Fruit fly (Drosophila melanogaster) whole organism, adult: ENCODE data around the gene CG17237.

Source experiments
- CG11617 ChIP-seq: fragments of 200-800 bp; sonication (Bioruptor generic); optimal IDR thresholded peaks from 2 replicates; lab custom pipeline; 2017; ENCODE audit warnings: mild to moderate bottlenecking, missing biosample characterization, missing genetic modification reagents, missing genetic modification characterization
- CG12768 ChIP-seq: fragments of 200-800 bp; sonication (Bioruptor generic); optimal IDR thresholded peaks from 2 replicates; lab custom pipeline; 2017; ENCODE audit warnings: missing biosample characterization, missing genetic modification characterization, mild to moderate bottlenecking, moderate library complexity, missing genetic modification reagents
- CG14711 ChIP-seq: fragments of 200-800 bp; sonication (Bioruptor generic); optimal IDR thresholded peaks from 2 replicates; lab custom pipeline; 2018; ENCODE audit warnings: missing biosample characterization, mild to moderate bottlenecking, missing genetic modification characterization, moderate library complexity
- CG1620 ChIP-seq: fragments of 200-800 bp; sonication (Bioruptor generic); optimal IDR thresholded peaks from 2 replicates; lab custom pipeline; 2016; ENCODE audit warnings: missing biosample characterization, missing genetic modification characterization
- CG33017 ChIP-seq: fragments of 200-800 bp; sonication (Bioruptor generic); optimal IDR thresholded peaks from 2 replicates; lab custom pipeline; 2018; ENCODE audit warnings: missing biosample characterization, mild to moderate bottlenecking, missing genetic modification characterization, moderate library complexity
- CG5204 ChIP-seq: fragments of 200-800 bp; sonication (Bioruptor generic); optimal IDR thresholded peaks from 2 replicates; lab custom pipeline; 2016; ENCODE audit warnings: missing biosample characterization, missing genetic modification characterization
- CG7045 ChIP-seq: fragments of 200-800 bp; sonication (Bioruptor generic); optimal IDR thresholded peaks from 2 replicates; lab custom pipeline; 2017; ENCODE audit warnings: missing biosample characterization, mild to moderate bottlenecking, missing genetic modification characterization
- CG7101 ChIP-seq: fragments of 200-800 bp; sonication (Bioruptor generic); optimal IDR thresholded peaks from 2 replicates; lab custom pipeline; 2018; ENCODE audit warnings: missing biosample characterization, mild to moderate bottlenecking, missing genetic modification characterization, moderate library complexity
- Clk ChIP-seq: fragments of 200-800 bp; sonication (Bioruptor generic); optimal IDR thresholded peaks from 2 replicates; lab custom pipeline; 2017; ENCODE audit warnings: missing biosample characterization, missing genetic modification characterization
- Crg-1 ChIP-seq: fragments of 200-800 bp; sonication (Bioruptor generic); optimal IDR thresholded peaks from 2 replicates; lab custom pipeline; 2016; ENCODE audit warnings: missing biosample characterization, missing genetic modification characterization
- Hr96 ChIP-seq: fragments of 200-800 bp; sonication (Bioruptor generic); optimal IDR thresholded peaks from 2 replicates; lab custom pipeline; 2016; ENCODE audit warnings: missing biosample characterization, missing genetic modification characterization
- Mnt ChIP-seq: fragments of 200-800 bp; sonication (Bioruptor generic); optimal IDR thresholded peaks from 2 replicates; lab custom pipeline; 2016; ENCODE audit warnings: missing biosample characterization, mild to moderate bottlenecking, missing genetic modification characterization
- bab1 ChIP-seq: fragments of 200-800 bp; sonication (Bioruptor generic); optimal IDR thresholded peaks from 3 replicates; lab custom pipeline; 2019; ENCODE audit warnings: missing biosample characterization, mild to moderate bottlenecking, missing genetic modification characterization, moderate library complexity
- cic ChIP-seq: fragments of 200-800 bp; sonication (Bioruptor generic); optimal IDR thresholded peaks from 2 replicates; lab custom pipeline; 2017; ENCODE audit warnings: missing biosample characterization, mild to moderate bottlenecking, missing genetic modification characterization, moderate library complexity
- cnc ChIP-seq, 2 experiments: fragments of >200 bp; optimal IDR thresholded peaks; 2 replicates each; lab custom pipeline; 2017
- kay ChIP-seq: fragments of 200-800 bp; sonication (Bioruptor generic); peaks from one replicate; lab custom pipeline; 2016; ENCODE audit warnings: missing biosample characterization, missing genetic modification characterization, borderline replicate concordance
- ovo ChIP-seq: fragments of 200-800 bp; sonication (Bioruptor generic); optimal IDR thresholded peaks from 2 replicates; lab custom pipeline; 2016; ENCODE audit warnings: missing biosample characterization, missing genetic modification characterization
- pad ChIP-seq: fragments of 200-800 bp; sonication (Bioruptor generic); optimal IDR thresholded peaks from 3 replicates; lab custom pipeline; 2017; ENCODE audit warnings: missing biosample characterization, missing genetic modification characterization, mild to moderate bottlenecking, moderate library complexity, missing genetic modification reagents
- tj ChIP-seq: fragments of 200-800 bp; sonication (Bioruptor generic); optimal IDR thresholded peaks from 3 replicates; lab custom pipeline; 2017; ENCODE audit warnings: missing biosample characterization, mild to moderate bottlenecking, missing genetic modification characterization, moderate library complexity
- toe ChIP-seq: fragments of 200-800 bp; sonication (Bioruptor generic); optimal IDR thresholded peaks from 2 replicates; lab custom pipeline; 2016; ENCODE audit warnings: missing biosample characterization, missing genetic modification characterization

CG17237 gene

dm6 chr2L:2289316-2289715, at the start of gene CG17237:
CG17237 (minus strand) TSS chr2L:2289416.
- TF ChIP-seq cnc (optimal IDR thresholded peaks at IDR 0.05; lab: Kevin White, UChicago) (no peak), Mnt (GFP tag; lab: Kevin White, UChicago) (no peak), CG11617 (GFP tag; lab: Kevin White, UChicago) (no peak), CG1620 (GFP tag; lab: Kevin White, UChicago) (no peak), CG12768 (GFP tag; lab: Kevin White, UChicago) (no peak), cic (GFP tag; lab: Kevin White, UChicago) (no peak), toe (no peak), bab1 (GFP tag; lab: Kevin White, UChicago) (no peak), tj (GFP tag; lab: Kevin White, UChicago) (no peak)

DNA sequence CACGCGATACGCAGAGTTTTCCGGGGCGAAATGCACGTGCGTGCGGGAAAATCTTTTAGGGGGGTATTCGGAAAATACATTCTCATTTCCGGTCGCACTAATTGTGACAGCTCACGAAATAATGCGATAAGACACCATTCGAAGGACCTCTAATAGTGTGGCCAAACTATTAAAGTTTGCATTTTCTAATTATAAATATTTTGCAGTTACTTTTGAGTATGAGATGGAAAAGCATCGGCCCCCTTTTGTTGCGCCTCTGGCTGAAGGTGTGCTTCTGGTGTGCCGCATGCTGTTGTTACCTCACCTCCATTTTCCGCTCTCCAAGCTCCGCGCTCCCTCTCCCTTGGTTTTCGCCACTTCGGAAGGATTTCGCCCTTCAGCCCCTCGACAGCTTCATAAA, 24.9 kb upstream of the CG17237 start:
- TF ChIP-seq cnc (optimal IDR thresholded peaks at IDR 0.05; lab: Kevin White, UChicago): no peak
- no peak for TF ChIP-seq CG33017 (tag; lab: Kevin White, UChicago)
- no peak for TF ChIP-seq Mnt (GFP tag; lab: Kevin White, UChicago)
- TF ChIP-seq bab1 (GFP tag; lab: Kevin White, UChicago): no peak
- TF ChIP-seq CG7101: no peak
- no peak for TF ChIP-seq toe

- TF ChIP-seq tj (GFP tag; lab: Kevin White, UChicago) (no peak), CG1620 (GFP tag; lab: Kevin White, UChicago) (no peak), kay (GFP tag; lab: Kevin White, UChicago) (no peak), CG33017 (tag; lab: Kevin White, UChicago) (no peak), bab1 (GFP tag; lab: Kevin White, UChicago) (no peak), cic (GFP tag; lab: Kevin White, UChicago) (no peak), ovo (GFP tag; lab: Kevin White, UChicago) (no peak), CG11617 (GFP tag; lab: Kevin White, UChicago) (no peak), CG7101 (no peak)
These were observed 22.2 kb upstream of the CG17237 start, which contains the start of gene eys for dm6 chr2L:2311449-2311848. eys (plus strand) TSS chr2L:2311680.

DNA sequence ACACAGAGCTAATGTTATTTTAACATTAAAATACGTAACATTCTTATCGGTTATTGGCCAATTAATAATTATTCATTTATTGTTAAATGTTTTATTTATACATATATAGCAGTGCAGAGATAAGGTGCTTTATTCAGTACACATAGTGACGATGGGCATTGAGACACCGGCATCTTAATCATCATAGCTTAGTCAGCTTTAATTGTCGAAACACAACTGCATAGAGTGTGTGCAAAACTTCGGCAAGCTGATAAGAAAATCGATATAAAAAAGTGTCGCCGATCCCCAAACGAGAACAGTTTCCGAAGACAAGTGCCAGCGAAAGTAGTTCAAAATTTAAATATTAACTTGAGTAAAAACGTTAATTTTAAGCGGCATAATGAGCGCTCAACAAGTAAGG, 18.4 kb upstream of the CG17237 start, which contains the start of gene CG16995:
CG16995 (plus strand) TSS at position 301 of the 400 bp plus-strand sequence.
- no peak for TF ChIP-seq CG11617 (GFP tag; lab: Kevin White, UChicago)
- no peak for TF ChIP-seq Mnt (GFP tag; lab: Kevin White, UChicago)
- TF ChIP-seq Clk (GFP tag; lab: Kevin White, UChicago): no peak
- TF ChIP-seq CG7101: no peak
- no peak for TF ChIP-seq CG7045 (GFP tag; lab: Kevin White, UChicago)
- no peak for TF ChIP-seq kay (GFP tag; lab: Kevin White, UChicago)
- TF ChIP-seq Crg-1: no peak
- no peak for TF ChIP-seq ovo (GFP tag; lab: Kevin White, UChicago)
- TF ChIP-seq CG12768 (GFP tag; lab: Kevin White, UChicago): no peak

- no peak for TF ChIP-seq cic (GFP tag; lab: Kevin White, UChicago)
- no peak for TF ChIP-seq CG7045 (GFP tag; lab: Kevin White, UChicago)
- TF ChIP-seq CG1620 (GFP tag; lab: Kevin White, UChicago): no peak
- TF ChIP-seq Mnt (GFP tag; lab: Kevin White, UChicago): no peak
These were observed 10.6 kb upstream of the CG17237 start, which contains the start of gene CG31949 for dm6 chr2L:2299803-2300202. CG31949 (plus strand) TSS chr2L:2300103.

DNA sequence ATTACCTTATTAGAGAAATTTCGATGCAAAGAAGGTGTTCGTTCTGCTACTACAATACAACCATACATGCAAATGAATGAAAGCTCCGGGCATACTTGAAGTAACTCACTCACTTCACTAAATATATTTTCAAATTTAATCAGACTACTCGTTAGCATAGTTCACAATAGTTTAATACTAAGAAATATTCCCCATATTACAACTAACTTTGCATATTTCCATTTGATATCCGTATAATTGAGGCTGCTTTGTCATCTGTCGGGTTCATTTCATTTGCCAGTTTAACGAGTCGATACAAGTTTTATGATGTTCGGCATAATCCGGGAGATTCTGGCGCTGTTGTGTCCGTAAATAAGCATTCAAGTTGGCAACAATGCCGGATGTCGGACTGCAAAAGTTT, 1.4 kb upstream of the CG17237 start, which contains the start of gene robl22E:
robl22E (minus strand) TSS at position 101 of the 400 bp plus-strand sequence.
- TF ChIP-seq toe (no peak), Mnt (GFP tag; lab: Kevin White, UChicago) (no peak), CG5204 (no peak), CG14711 (tag; lab: Kevin White, UChicago) (no peak), Clk (GFP tag; lab: Kevin White, UChicago) (no peak), CG1620 (GFP tag; lab: Kevin White, UChicago) (no peak), CG12768 (GFP tag; lab: Kevin White, UChicago) (no peak)

- TF ChIP-seq Clk (GFP tag; lab: Kevin White, UChicago) (no peak), tj (GFP tag; lab: Kevin White, UChicago) (no peak), Hr96 (GFP tag; lab: Kevin White, UChicago) (no peak), CG1620 (GFP tag; lab: Kevin White, UChicago) (no peak), CG12768 (GFP tag; lab: Kevin White, UChicago) (no peak), Mnt (GFP tag; lab: Kevin White, UChicago) (no peak), CG11617 (GFP tag; lab: Kevin White, UChicago) (no peak), cnc (optimal IDR thresholded peaks at IDR 0.05; lab: Kevin White, UChicago) (no peak)
These were observed 1.4 kb downstream of the CG17237 start, which contains the start of gene CG42658 for dm6 chr2L:2287807-2288206. CG42658 (minus strand) TSS chr2L:2287907.

- TF ChIP-seq Hr96 (GFP tag; lab: Kevin White, UChicago) (no peak), CG7101 (no peak), tj (GFP tag; lab: Kevin White, UChicago) (no peak), CG12768 (GFP tag; lab: Kevin White, UChicago) (no peak), pad (GFP tag; lab: Kevin White, UChicago) (no peak), CG14711 (tag; lab: Kevin White, UChicago) (no peak), ovo (GFP tag; lab: Kevin White, UChicago) (no peak), Crg-1 (no peak), bab1 (GFP tag; lab: Kevin White, UChicago) (no peak), kay (GFP tag; lab: Kevin White, UChicago) (no peak), cic (GFP tag; lab: Kevin White, UChicago) (no peak), CG33017 (tag; lab: Kevin White, UChicago) (no peak), Mnt (GFP tag; lab: Kevin White, UChicago) (no peak), toe (no peak), cnc (optimal IDR thresholded peaks at IDR 0.05; lab: Kevin White, UChicago) (no peak), CG5204 (no peak)
These were observed 2.4 kb downstream of the CG17237 start, which contains the start of gene CG31681 for dm6 chr2L:2286773-2287172. CG31681 (minus strand) TSS chr2L:2286873.
